Fruit fly (Drosophila melanogaster) whole organism, prepupa: Measurements from ENCODE around the gene CG33795.

Experiments used
- CG10631 ChIP-seq: fragments of 200-800 bp; sonication (Bioruptor generic); optimal IDR thresholded peaks from 2 replicates; lab custom pipeline; 2016; ENCODE audit warnings: missing biosample characterization, missing genetic modification characterization
- CG10669 ChIP-seq: fragments of 200-800 bp; sonication (Bioruptor generic); optimal IDR thresholded peaks from 3 replicates; lab custom pipeline; 2018; ENCODE audit warnings: missing biosample characterization, mild to moderate bottlenecking, missing genetic modification characterization, moderate library complexity
- CG11294 ChIP-seq: fragments of 200-800 bp; sonication (Bioruptor generic); IDR thresholded peaks from 2 replicates; pipeline ENCODE4 v1.3.6; 2022; ENCODE audit warnings: missing biosample characterization, missing genetic modification characterization
- CG11902 ChIP-seq: fragments of 200-800 bp; sonication (Bioruptor generic); optimal IDR thresholded peaks from 3 replicates; lab custom pipeline; 2016; ENCODE audit warnings: missing biosample characterization, missing genetic modification characterization
- CG15336 ChIP-seq: fragments of 200-800 bp; sonication (Bioruptor generic); IDR thresholded peaks from 2 replicates; pipeline ENCODE4 v1.3.6; 2022; ENCODE audit warnings: missing biosample characterization, missing genetic modification characterization
- CG1621 ChIP-seq: fragments of 200-800 bp; sonication (Bioruptor generic); optimal IDR thresholded peaks from 3 replicates; lab custom pipeline; 2018; ENCODE audit warnings: missing biosample characterization, mild to moderate bottlenecking, missing genetic modification characterization
- CG3032 ChIP-seq: fragments of 200-800 bp; optimal IDR thresholded peaks from 2 replicates; lab custom pipeline; 2019; ENCODE audit warnings: missing biosample characterization, mild to moderate bottlenecking, missing genetic modification characterization, moderate library complexity
- CG31627 ChIP-seq: fragments of 200-800 bp; sonication (Bioruptor generic); optimal IDR thresholded peaks from 3 replicates; lab custom pipeline; 2016; ENCODE audit warnings: missing biosample characterization, missing genetic modification characterization
- CG32006 ChIP-seq: fragments of 200-800 bp; sonication (Bioruptor generic); optimal IDR thresholded peaks from 3 replicates; lab custom pipeline; 2017; ENCODE audit warnings: missing biosample characterization, mild to moderate bottlenecking, missing genetic modification characterization
- CG34406 ChIP-seq: fragments of 200-800 bp; sonication (Bioruptor generic); optimal IDR thresholded peaks from 3 replicates; lab custom pipeline; 2016; ENCODE audit warnings: missing biosample characterization, missing genetic modification characterization
- CG3919 ChIP-seq: fragments of 200-800 bp; sonication (Bioruptor generic); optimal IDR thresholded peaks from 3 replicates; lab custom pipeline; 2016; ENCODE audit warnings: missing biosample characterization, missing genetic modification characterization
- CG4318 ChIP-seq: fragments of 200-800 bp; sonication (Bioruptor generic); optimal IDR thresholded peaks from 3 replicates; lab custom pipeline; 2017; ENCODE audit warnings: missing biosample characterization, mild to moderate bottlenecking, missing genetic modification characterization
- CG6163 ChIP-seq: fragments of 200-800 bp; sonication (Bioruptor generic); IDR thresholded peaks from 3 replicates; pipeline ENCODE4 v1.3.6; 2022; ENCODE audit warnings: missing biosample characterization, missing genetic modification characterization
- CG6276 ChIP-seq: fragments of 200-800 bp; sonication (Bioruptor generic); optimal IDR thresholded peaks from 2 replicates; lab custom pipeline; 2017; ENCODE audit warnings: missing biosample characterization, mild to moderate bottlenecking, missing genetic modification characterization
- CG6792 ChIP-seq: fragments of 200-800 bp; sonication (Bioruptor generic); optimal IDR thresholded peaks from 3 replicates; lab custom pipeline; 2016; ENCODE audit warnings: missing biosample characterization, missing genetic modification characterization
- CG6854 ChIP-seq: fragments of 200-800 bp; sonication (Bioruptor generic); optimal IDR thresholded peaks from 2 replicates; lab custom pipeline; 2017; ENCODE audit warnings: missing biosample characterization, mild to moderate bottlenecking, missing genetic modification characterization
- CG7368 ChIP-seq: fragments of 200-800 bp; sonication (Bioruptor generic); optimal IDR thresholded peaks from 3 replicates; lab custom pipeline; 2016; ENCODE audit warnings: missing biosample characterization, missing genetic modification characterization
- CG8119 ChIP-seq: fragments of 200-800 bp; sonication (Bioruptor generic); IDR thresholded peaks from 3 replicates; pipeline ENCODE4 v1.3.6; 2022; ENCODE audit warnings: missing biosample characterization, missing genetic modification characterization
- CG8319 ChIP-seq: fragments of 200-800 bp; sonication (Bioruptor generic); optimal IDR thresholded peaks from 3 replicates; lab custom pipeline; 2016; ENCODE audit warnings: missing biosample characterization, missing genetic modification characterization
- CG8632 ChIP-seq: fragments of 200-800 bp; sonication (Bioruptor generic); optimal IDR thresholded peaks from 3 replicates; lab custom pipeline; 2016; ENCODE audit warnings: missing biosample characterization, missing genetic modification characterization
- CG9139 ChIP-seq: fragments of 200-800 bp; sonication (Bioruptor generic); optimal IDR thresholded peaks from 3 replicates; lab custom pipeline; 2017; ENCODE audit warnings: missing biosample characterization, mild to moderate bottlenecking, missing genetic modification characterization
- Eip75B ChIP-seq: fragments of 200-800 bp; sonication (Bioruptor generic); optimal IDR thresholded peaks from 3 replicates; lab custom pipeline; 2016; ENCODE audit warnings: missing biosample characterization, missing genetic modification characterization
- Eip93F ChIP-seq: fragments of 200-800 bp; sonication (Bioruptor generic); optimal IDR thresholded peaks from 2 replicates; lab custom pipeline; 2016; ENCODE audit warnings: missing biosample characterization, mild to moderate bottlenecking, missing genetic modification characterization
- Ets96B ChIP-seq: fragments of 200-800 bp; optimal IDR thresholded peaks from 2 replicates; lab custom pipeline; 2019; ENCODE audit warnings: missing biosample characterization, mild to moderate bottlenecking, missing genetic modification characterization, moderate library complexity
- Gug ChIP-seq: fragments of 200-800 bp; sonication (Bioruptor generic); IDR thresholded peaks from 2 replicates; pipeline ENCODE4 v1.3.6; 2022; ENCODE audit warnings: missing biosample characterization, missing genetic modification characterization
- Hr38 ChIP-seq: sonication (Bioruptor generic); optimal IDR thresholded peaks from 2 replicates; lab custom pipeline; 2016; ENCODE audit warnings: missing biosample characterization, missing genetic modification characterization
- Hr4 ChIP-seq: fragments of 200-800 bp; sonication (Bioruptor generic); optimal IDR thresholded peaks from 3 replicates; lab custom pipeline; 2016; ENCODE audit warnings: missing biosample characterization, missing genetic modification characterization
- Lpt ChIP-seq: fragments of 200-800 bp; sonication (Bioruptor generic); optimal IDR thresholded peaks from 3 replicates; lab custom pipeline; 2016; ENCODE audit warnings: missing biosample characterization, missing genetic modification characterization
- Met ChIP-seq: fragments of 200-800 bp; sonication (Bioruptor generic); optimal IDR thresholded peaks from 3 replicates; lab custom pipeline; 2016; ENCODE audit warnings: missing biosample characterization, missing genetic modification characterization
- OdsH ChIP-seq: fragments of 200-800 bp; sonication (Bioruptor generic); optimal IDR thresholded peaks from 3 replicates; lab custom pipeline; 2016; ENCODE audit warnings: missing biosample characterization, missing genetic modification characterization
- Sox14 ChIP-seq: fragments of 200-800 bp; sonication (Bioruptor generic); optimal IDR thresholded peaks from 3 replicates; lab custom pipeline; 2016; ENCODE audit warnings: missing biosample characterization, missing genetic modification characterization
- Sox15 ChIP-seq: fragments of 200-800 bp; sonication (Bioruptor generic); optimal IDR thresholded peaks from 3 replicates; lab custom pipeline; 2016; ENCODE audit warnings: missing biosample characterization, missing genetic modification characterization
- achi ChIP-seq: fragments of 200-800 bp; sonication (Bioruptor generic); optimal IDR thresholded peaks from 3 replicates; lab custom pipeline; 2016; ENCODE audit warnings: missing biosample characterization, missing genetic modification characterization
- acj6 ChIP-seq: fragments of 200-800 bp; sonication (Bioruptor generic); optimal IDR thresholded peaks from 3 replicates; lab custom pipeline; 2016; ENCODE audit warnings: missing biosample characterization, missing genetic modification characterization
- dsx ChIP-seq: fragments of 200-800 bp; optimal IDR thresholded peaks from 3 replicates; lab custom pipeline; 2019; ENCODE audit warnings: missing biosample characterization, mild to moderate bottlenecking, missing genetic modification characterization, moderate library complexity; ENCODE audit not compliant: poor library complexity, severe bottlenecking
- esn ChIP-seq: fragments of 200-800 bp; sonication (Bioruptor generic); optimal IDR thresholded peaks from 2 replicates; lab custom pipeline; 2016; ENCODE audit warnings: missing biosample characterization, mild to moderate bottlenecking, missing genetic modification characterization, moderate library complexity
- fd85E ChIP-seq: fragments of 200-800 bp; sonication (Bioruptor generic); optimal IDR thresholded peaks from 3 replicates; lab custom pipeline; 2016; ENCODE audit warnings: missing biosample characterization, missing genetic modification characterization
- net ChIP-seq: fragments of 200-800 bp; sonication (Bioruptor generic); optimal IDR thresholded peaks from 3 replicates; lab custom pipeline; 2016; ENCODE audit warnings: missing biosample characterization, missing genetic modification characterization
- spab ChIP-seq: fragments of 200-800 bp; sonication (Bioruptor generic); optimal IDR thresholded peaks from 2 replicates; lab custom pipeline; 2017; ENCODE audit warnings: missing biosample characterization, mild to moderate bottlenecking, missing genetic modification characterization, missing genetic modification reagents
- ss ChIP-seq, 2 experiments: fragments of 200-800 bp; sonication (Bioruptor generic); optimal IDR thresholded peaks; 2 replicates in 1 of 2; 3 replicates in 1 of 2; lab custom pipeline; 2017 to 2018; ENCODE audit warnings: mild to moderate bottlenecking in 2 of 2, missing biosample characterization in 2 of 2, missing genetic modification characterization in 2 of 2, moderate library complexity in 1 of 2
- vri ChIP-seq: fragments of 200-800 bp; sonication (Bioruptor generic); optimal IDR thresholded peaks from 3 replicates; lab custom pipeline; 2016; ENCODE audit warnings: missing biosample characterization, mild to moderate bottlenecking, missing genetic modification characterization

Gene CG33795

DNA sequence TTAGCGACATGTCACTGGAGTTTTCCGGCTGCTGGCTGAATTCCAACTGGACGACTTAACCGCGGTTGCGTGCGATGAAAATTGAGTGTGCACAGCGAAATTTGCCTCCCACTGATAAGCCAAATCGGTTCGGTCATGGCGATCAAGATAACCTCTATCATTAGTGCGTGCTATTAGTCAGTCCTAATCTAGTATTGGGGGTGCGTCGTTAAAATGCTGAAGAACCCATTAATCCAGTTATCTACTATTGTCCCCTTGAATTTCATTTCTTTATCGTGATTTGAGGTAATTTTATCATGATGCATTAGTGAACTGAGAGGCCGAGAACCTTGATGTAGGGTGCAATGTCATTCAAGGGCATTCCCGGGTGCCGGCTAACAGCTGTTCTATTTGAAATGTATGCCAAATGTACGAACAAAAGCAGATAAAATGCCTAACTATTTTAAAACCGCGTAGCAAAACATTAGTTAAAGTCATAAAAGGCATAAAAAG, 42.7 kb downstream of the CG33795 start, which contains the start of gene Pgm1 (continued):
- TF ChIP-seq OdsH: peak; percentile 93
- TF ChIP-seq Gug (GFP tag; lab: Robert Waterston, UW): no peak; the same call in none of the 2 replicates
- TF ChIP-seq CG7368: peak; percentile 96
- TF ChIP-seq CG15336: peak; percentile 80
- TF ChIP-seq ss (GFP tag; optimal IDR thresholded peaks at IDR 0.05; lab: Kevin White, UChicago): no peak
- no peak for TF ChIP-seq CG1621 (tag; lab: Kevin White, UChicago)
- TF ChIP-seq vri (GFP tag; lab: Kevin White, UChicago): peak; percentile 93
- peak; percentile 87 for TF ChIP-seq CG34406 (GFP tag; lab: Kevin White, UChicago)
- peak; percentile 87 for TF ChIP-seq CG6854 (GFP tag; lab: Kevin White, UChicago)
- peak; percentile 92 for TF ChIP-seq acj6 (GFP tag; lab: Kevin White, UChicago)
- TF ChIP-seq CG4318 (GFP tag; lab: Kevin White, UChicago): no peak
- TF ChIP-seq CG11902 (GFP tag; lab: Kevin White, UChicago): peak; percentile 85
- no peak for TF ChIP-seq fd85E (GFP tag; lab: Kevin White, UChicago)
- TF ChIP-seq Ets96B (tag; lab: Kevin White, UChicago): peak; percentile 83
- TF ChIP-seq dsx (GFP tag; lab: Kevin White, UChicago): peak; percentile 83
- TF ChIP-seq net (GFP tag; lab: Kevin White, UChicago): no peak
- TF ChIP-seq Met (GFP tag; lab: Kevin White, UChicago): peak; percentile 94
- TF ChIP-seq CG6276 (GFP tag; lab: Kevin White, UChicago): no peak
- TF ChIP-seq CG8319 (GFP tag; lab: Kevin White, UChicago): peak; percentile 86
- TF ChIP-seq Hr38 (GFP tag; lab: Kevin White, UChicago): peak; percentile 44
- TF ChIP-seq CG3032: peak; percentile 79
- TF ChIP-seq CG8119 (GFP tag; lab: Robert Waterston, UW): no peak; the same call in 1 of the 3 replicates
- peak; percentile 89 for TF ChIP-seq CG8632 (GFP tag; lab: Kevin White, UChicago)
- peak; percentile 96 for TF ChIP-seq Sox14 (GFP tag; lab: Kevin White, UChicago)
- peak; percentile 86 for TF ChIP-seq Lpt (GFP tag; lab: Kevin White, UChicago)
- TF ChIP-seq CG9139 (GFP tag; lab: Kevin White, UChicago): no peak
- TF ChIP-seq CG10669 (GFP tag; lab: Kevin White, UChicago): peak; percentile 87
- TF ChIP-seq CG6792 (GFP tag; lab: Kevin White, UChicago): peak; percentile 92
- peak; percentile 95 for TF ChIP-seq CG3919
- TF ChIP-seq Hr4 (GFP tag; lab: Kevin White, UChicago): peak; percentile 94
- TF ChIP-seq, all 60 proteins: peak for 44

DNA sequence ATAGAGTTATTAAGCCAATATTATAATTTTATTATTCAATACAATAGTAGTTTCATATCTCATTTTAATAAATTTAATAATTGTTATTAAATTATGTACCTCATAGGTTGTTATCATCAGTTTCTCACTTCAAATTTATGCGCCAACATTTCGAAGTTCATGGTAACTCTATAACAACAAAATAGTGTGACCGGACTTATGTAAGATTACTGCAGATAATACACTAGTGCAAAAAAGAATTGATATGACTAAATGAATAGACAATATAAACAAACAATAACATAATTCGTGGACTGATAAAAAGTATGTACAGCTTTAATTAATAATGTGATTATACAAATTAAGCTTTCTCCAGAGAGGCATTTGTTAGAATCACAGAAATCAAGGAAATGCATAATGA, 49.4 kb downstream of the CG33795 start, which contains the start of gene Strump:
Gene Strump, plus strand, starts transcription at position 212 of the 400 bp plus-strand sequence.
- TF ChIP-seq esn (GFP tag; lab: Kevin White, UChicago) (no peak), fd85E (GFP tag; lab: Kevin White, UChicago) (no peak), vri (GFP tag; lab: Kevin White, UChicago) (no peak), spab (GFP tag; lab: Kevin White, UChicago) (no peak), achi (GFP tag; lab: Kevin White, UChicago) (no peak), CG34406 (GFP tag; lab: Kevin White, UChicago) (no peak), CG8319 (GFP tag; lab: Kevin White, UChicago) (no peak), CG6163 (GFP tag; lab: Robert Waterston, UW) (no peak), Sox15 (GFP tag; lab: Kevin White, UChicago) (no peak), ss (GFP tag; optimal IDR thresholded peaks at IDR 0.05; lab: Kevin White, UChicago) (no peak), Eip93F (GFP tag; lab: Kevin White, UChicago) (no peak), CG7368 (no peak), CG32006 (no peak), CG3032 (no peak), CG31627 (GFP tag; lab: Kevin White, UChicago) (no peak), CG10631 (GFP tag; lab: Kevin White, UChicago) (no peak), CG11294 (GFP tag; lab: Robert Waterston, UW) (no peak), net (GFP tag; lab: Kevin White, UChicago) (no peak), Eip75B (GFP tag; lab: Kevin White, UChicago) (no peak)
